In the genomic region with DNA sequence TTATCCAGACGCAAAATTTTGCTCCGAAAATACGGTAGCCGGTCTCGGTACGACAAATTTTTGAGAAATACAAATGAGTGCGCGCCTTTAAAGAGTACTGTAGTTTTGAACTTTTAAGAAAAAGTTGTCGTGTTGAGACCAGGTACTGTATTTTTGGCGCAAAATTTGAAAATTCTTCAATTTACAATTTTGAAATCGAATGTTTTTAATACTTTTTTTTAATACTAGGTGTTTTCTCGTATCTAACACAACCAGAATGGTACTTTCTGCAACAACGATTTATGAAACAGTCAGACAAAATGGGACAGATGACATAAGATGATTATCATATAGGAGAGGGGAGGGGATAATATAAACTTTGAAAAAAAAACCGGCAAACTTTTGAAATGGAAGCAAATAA, we compare ENCODE assay signal across 2 worm cellular contexts.
TF ChIP-seq lines count a peak whose summit lies in the region.

No protein-coding gene starts in this region.

TF ChIP-seq in whole organism, L4 larva, 104 proteins besides CTCF, POLR2A, EP300 and RAD21:
- TF ChIP-seq egl-27 (tag; optimal IDR thresholded peaks at IDR 0.05; lab: Kevin White, UChicago) (no peak), F49E8.2 (tag; optimal IDR thresholded peaks at IDR 0.05; lab: Kevin White, UChicago; ENCODE audit: borderline replicate concordance) (peak; percentile 70), nhr-42 (GFP tag; IDR thresholded peaks at IDR 0.05; lab: Robert Waterston, UW) (no peak), Y48G9A.11 (GFP tag; IDR thresholded peaks at IDR 0.05; lab: Robert Waterston, UW) (0 out of 2 replicates have a peak, but pooled peaks have one; percentile 29), zip-11 (GFP tag; IDR thresholded peaks at IDR 0.05; lab: Robert Waterston, UW) (no peak), lin-38 (GFP tag; IDR thresholded peaks at IDR 0.05; lab: Robert Waterston, UW) (peak; percentile 51)

TF ChIP-seq in whole organism, young adult, 124 proteins besides CTCF, POLR2A, EP300 and RAD21:
- TF ChIP-seq hmg-1.2 (GFP tag; IDR thresholded peaks at IDR 0.05; lab: Robert Waterston, UW) (no peak), unc-130 (GFP tag; optimal IDR thresholded peaks at IDR 0.05; lab: Kevin White, UChicago) (no peak), dpff-1 (tag; optimal IDR thresholded peaks at IDR 0.05; lab: Kevin White, UChicago) (peak; percentile 27), pha-4 (tag; optimal IDR thresholded peaks at IDR 0.05; lab: Kevin White, UChicago) (no peak), mcd-1 (GFP tag; IDR thresholded peaks at IDR 0.05; lab: Robert Waterston, UW) (no peak), B0336.3 (GFP tag; IDR thresholded peaks at IDR 0.05; lab: Robert Waterston, UW) (no peak), aptf-2 (GFP tag; conservative IDR thresholded peaks at IDR 0.05; lab: Robert Waterston, UW) (no peak), ceh-79 (tag; optimal IDR thresholded peaks at IDR 0.05; lab: Kevin White, UChicago) (no peak), lin-54 (GFP tag; optimal IDR thresholded peaks at IDR 0.05; lab: Kevin White, UChicago) (no peak), cebp-1 (GFP tag; IDR thresholded peaks at IDR 0.05; lab: Robert Waterston, UW) (no peak), cebp-1 (tag; optimal IDR thresholded peaks at IDR 0.05; lab: Kevin White, UChicago) (no peak), madf-6 (GFP tag; IDR thresholded peaks at IDR 0.05; lab: Robert Waterston, UW) (peak; percentile 56), F49E8.2 (tag; optimal IDR thresholded peaks at IDR 0.05; lab: Kevin White, UChicago; ENCODE audit: insufficient read depth) (peak; percentile 76), D2030.7 (GFP tag; IDR thresholded peaks at IDR 0.05; lab: Robert Waterston, UW) (no peak), repo-1 (tag; optimal IDR thresholded peaks at IDR 0.05; lab: Kevin White, UChicago) (peak; percentile 50), mxl-1 (tag; optimal IDR thresholded peaks at IDR 0.05; lab: Kevin White, UChicago) (no peak), ceh-58 (GFP tag; IDR thresholded peaks at IDR 0.05; lab: Robert Waterston, UW) (0 out of 2 replicates have a peak, but pooled peaks have one; percentile 34), pbrm-1 (GFP tag; IDR thresholded peaks at IDR 0.05; lab: Robert Waterston, UW) (0 out of 2 replicates have a peak, but pooled peaks have one; percentile 34), fkh-3 (tag; optimal IDR thresholded peaks at IDR 0.05; lab: Kevin White, UChicago) (peak; percentile 11), F10E7.11 (tag; optimal IDR thresholded peaks at IDR 0.05; lab: Kevin White, UChicago) (peak; percentile 33), lsl-1 (GFP tag; optimal IDR thresholded peaks at IDR 0.05; lab: Kevin White, UChicago) (peak; percentile 40), snpc-1.3 (tag; optimal IDR thresholded peaks at IDR 0.05; lab: Kevin White, UChicago; ENCODE audit: insufficient read depth) (peak; percentile 18), gei-17 (GFP tag; optimal IDR thresholded peaks at IDR 0.05; lab: Kevin White, UChicago) (no peak)

Comparison
In these comparisons a context has a peak if more than half of its experiments do, and no peak if none do; other contexts are left out.
1. Of the 7 proteins assayed by ChIP-seq in both whole organism, young adult and whole organism, L4 larva: peak only in whole organism, young adult: none; only in whole organism, L4 larva: none; in both: F49E8.2; in neither: 6.